Worm (Caenorhabditis elegans) whole organism, L4 larva: ENCODE measurements around the gene unc-1.

Experiments used
- F26F4.8 ChIP-seq: fragments of 200-800 bp; sonication (Bioruptor generic); conservative IDR thresholded peaks from 2 replicates; pipeline ENCODE4 v1.3.6; 2022; ENCODE audit warnings: missing genetic modification characterization, missing compliant biosample characterization
- F37D6.2 ChIP-seq: sonication (generic microtip); optimal IDR thresholded peaks from 2 replicates; lab custom pipeline; 2016; ENCODE audit warnings: mild to moderate bottlenecking, missing genetic modification characterization, missing compliant biosample characterization
- F44E2.7 ChIP-seq: fragments of 200-800 bp; sonication (Bioruptor generic); IDR thresholded peaks from 2 replicates; pipeline ENCODE4 v2.1.2; 2022; ENCODE audit warnings: missing genetic modification characterization, missing compliant biosample characterization
- F49E8.2 ChIP-seq: sonication (generic microtip); optimal IDR thresholded peaks from 2 replicates; lab custom pipeline; 2016; ENCODE audit warnings: missing compliant biosample characterization, mild to moderate bottlenecking, missing genetic modification characterization, borderline replicate concordance
- T26A8.4 ChIP-seq: fragments of 200-800 bp; sonication (Bioruptor generic); IDR thresholded peaks from 2 replicates; pipeline ENCODE4 v1.3.6; 2022; ENCODE audit warnings: missing genetic modification characterization, missing compliant biosample characterization
- Y48G9A.11 ChIP-seq: fragments of 200-800 bp; sonication (Bioruptor generic); IDR thresholded peaks from 2 replicates; pipeline ENCODE4 v1.3.6; 2022; ENCODE audit warnings: missing genetic modification reagents, missing genetic modification characterization, missing compliant biosample characterization
- Y5F2A.4 ChIP-seq: fragments of 200-800 bp; sonication (Bioruptor generic); optimal IDR thresholded peaks from 2 replicates; lab custom pipeline; 2018; ENCODE audit warnings: mild to moderate bottlenecking, missing genetic modification characterization, missing compliant biosample characterization
- aha-1 ChIP-seq: fragments of 150-350 bp; peaks from one replicate; lab custom pipeline; 2014; ENCODE audit warnings: missing biosample characterization, missing genetic modification characterization
- aly-2 ChIP-seq: sonication (generic microtip); optimal IDR thresholded peaks from 2 replicates; lab custom pipeline; 2018; ENCODE audit warnings: missing biosample characterization, missing genetic modification characterization
- attf-4 ChIP-seq: sonication (generic microtip); optimal IDR thresholded peaks from 3 replicates; lab custom pipeline; 2017; ENCODE audit warnings: missing biosample characterization, missing genetic modification characterization
- ceh-28 ChIP-seq: fragments of 150-350 bp; optimal IDR thresholded peaks from 2 replicates; lab custom pipeline; 2014; ENCODE audit warnings: missing biosample characterization, missing genetic modification reagents, missing genetic modification characterization
- ceh-32 ChIP-seq: sonication (generic microtip); optimal IDR thresholded peaks from 2 replicates; lab custom pipeline; 2016; ENCODE audit warnings: mild to moderate bottlenecking, missing genetic modification characterization, missing compliant biosample characterization; ENCODE audit not compliant: poor library complexity
- ceh-44 ChIP-seq: fragments of 200-800 bp; sonication (Bioruptor generic); IDR thresholded peaks from 2 replicates; pipeline ENCODE4 v1.3.6; 2022; ENCODE audit warnings: missing genetic modification reagents, missing genetic modification characterization, missing compliant biosample characterization
- dmd-8 ChIP-seq: fragments of 200-800 bp; sonication (Bioruptor generic); IDR thresholded peaks from 2 replicates; pipeline ENCODE4 v1.3.6; 2022; ENCODE audit warnings: missing genetic modification characterization, missing compliant biosample characterization
- dmd-9 ChIP-seq: fragments of 200-800 bp; sonication (Bioruptor generic); IDR thresholded peaks from 2 replicates; pipeline ENCODE4 v1.3.6; 2022; ENCODE audit warnings: missing genetic modification reagents, missing genetic modification characterization, missing compliant biosample characterization
- duxl-1 ChIP-seq: sonication (generic microtip); optimal IDR thresholded peaks from 2 replicates; lab custom pipeline; 2016; ENCODE audit warnings: mild to moderate bottlenecking, missing genetic modification characterization, moderate library complexity, missing compliant biosample characterization; ENCODE audit not compliant: poor library complexity
- egl-27 ChIP-seq: sonication (generic microtip); optimal IDR thresholded peaks from 3 replicates; lab custom pipeline; 2017; ENCODE audit warnings: missing biosample characterization, missing genetic modification reagents, missing genetic modification characterization
- gei-8 ChIP-seq: fragments of 200-800 bp; sonication (Bioruptor generic); optimal IDR thresholded peaks from 2 replicates; lab custom pipeline; 2018; ENCODE audit warnings: mild to moderate bottlenecking, missing genetic modification characterization, missing compliant biosample characterization
- hif-1 ChIP-seq, 2 experiments: sonication (generic microtip); optimal IDR thresholded peaks; 2 replicates each; lab custom pipeline; 2016 to 2017; ENCODE audit warnings: missing compliant biosample characterization in 2 of 2, missing genetic modification characterization in 2 of 2, missing genetic modification reagents in 2 of 2, missing genotype in 2 of 2, mild to moderate bottlenecking in 1 of 2
- hmg-1.1 ChIP-seq: fragments of 200-800 bp; sonication (Bioruptor generic); IDR thresholded peaks from 2 replicates; pipeline ENCODE4 v1.3.6; 2022; ENCODE audit warnings: missing genetic modification reagents, missing genetic modification characterization, missing compliant biosample characterization
- jun-1 ChIP-seq: fragments of 150-350 bp; optimal IDR thresholded peaks from 2 replicates; lab custom pipeline; 2014; ENCODE audit warnings: missing biosample characterization, missing genetic modification reagents, missing genetic modification characterization
- lim-7 ChIP-seq: fragments of 200-800 bp; sonication (Bioruptor generic); IDR thresholded peaks from 2 replicates; pipeline ENCODE4 v1.3.6; 2022; ENCODE audit warnings: missing genetic modification characterization, missing compliant biosample characterization
- lin-13 ChIP-seq: fragments of 150-350 bp; optimal IDR thresholded peaks from 2 replicates; lab custom pipeline; 2014; ENCODE audit warnings: missing biosample characterization, missing genetic modification reagents, missing genetic modification characterization
- lin-15B ChIP-seq: fragments of 150-350 bp; sonication (generic microtip); optimal IDR thresholded peaks from 3 replicates; lab custom pipeline; 2014; ENCODE audit warnings: missing biosample characterization, missing genetic modification characterization
- lir-3 ChIP-seq: sonication (generic microtip); optimal IDR thresholded peaks from 2 replicates; lab custom pipeline; 2016; ENCODE audit warnings: mild to moderate bottlenecking, missing genetic modification characterization, missing compliant biosample characterization
- madf-5 ChIP-seq, 2 experiments: fragments of 200-800 bp; sonication (Bioruptor generic); IDR thresholded peaks; 2 replicates each; pipeline ENCODE4 v1.3.6; 2022; ENCODE audit warnings: missing compliant biosample characterization in 2 of 2, missing genetic modification characterization in 2 of 2
- mdl-1 ChIP-seq, 2 experiments: fragments of 150-350 bp in 1 of 2; sonication (generic microtip) in 1 of 2; optimal IDR thresholded peaks; 2 replicates each; lab custom pipeline; 2014 to 2017; ENCODE audit warnings: missing biosample characterization in 2 of 2, missing genetic modification characterization in 2 of 2
- nhr-11 ChIP-seq: fragments of 150-350 bp; optimal IDR thresholded peaks from 2 replicates; lab custom pipeline; 2014; ENCODE audit warnings: missing biosample characterization, missing genetic modification characterization
- nhr-25 ChIP-seq: sonication (generic microtip); optimal IDR thresholded peaks from 2 replicates; lab custom pipeline; 2017; ENCODE audit warnings: missing genetic modification characterization, mild to moderate bottlenecking, missing compliant biosample characterization, antibody characterized with exemption, moderate library complexity, borderline replicate concordance; ENCODE audit not compliant: insufficient read depth
- nhr-28 ChIP-seq: fragments of 150-350 bp; optimal IDR thresholded peaks from 2 replicates; lab custom pipeline; 2014; ENCODE audit warnings: missing biosample characterization, missing genetic modification characterization
- nhr-48 ChIP-seq: sonication (generic microtip); optimal IDR thresholded peaks from 2 replicates; lab custom pipeline; 2016; ENCODE audit warnings: mild to moderate bottlenecking, missing genetic modification characterization, missing compliant biosample characterization
- nhr-6 ChIP-seq: fragments of 150-350 bp; optimal IDR thresholded peaks from 2 replicates; lab custom pipeline; 2014; ENCODE audit warnings: missing biosample characterization, missing genetic modification characterization
- nhr-76 ChIP-seq: fragments of 150-350 bp; optimal IDR thresholded peaks from 2 replicates; lab custom pipeline; 2014; ENCODE audit warnings: missing biosample characterization, missing genetic modification characterization
- pha-4 ChIP-seq, 2 experiments: fragments of 150-350 bp in 1 of 2; fragments of 200-800 bp in 1 of 2; sonication (Bioruptor generic) in 1 of 2; IDR thresholded peaks in 1 of 2; optimal IDR thresholded peaks in 1 of 2; 2 replicates each; pipeline versions ENCODE4 v1.3.6 to Lab custom; 2014 to 2022; ENCODE audit warnings: missing genetic modification characterization in 2 of 2, missing genetic modification reagents in 2 of 2, missing biosample characterization in 1 of 2, missing compliant biosample characterization in 1 of 2
- rbr-2 ChIP-seq: sonication (generic microtip); optimal IDR thresholded peaks from 2 replicates; lab custom pipeline; 2016; ENCODE audit warnings: missing genotype, missing genetic modification characterization, missing compliant biosample characterization
- sdz-12 ChIP-seq: fragments of 200-800 bp; sonication (Bioruptor generic); optimal IDR thresholded peaks from 2 replicates; lab custom pipeline; 2018; ENCODE audit warnings: mild to moderate bottlenecking, missing genetic modification characterization, missing compliant biosample characterization
- set-16 ChIP-seq: fragments of 200-800 bp; sonication (Bioruptor generic); IDR thresholded peaks from 2 replicates; pipeline ENCODE4 v1.3.6; 2022; ENCODE audit warnings: missing genetic modification reagents, missing genetic modification characterization, missing compliant biosample characterization
- skn-1 ChIP-seq: fragments of 150-350 bp; optimal IDR thresholded peaks from 2 replicates; lab custom pipeline; 2014; ENCODE audit warnings: missing biosample characterization, missing genetic modification characterization
- unc-62 ChIP-seq, 3 experiments: fragments of 150-350 bp in 1 of 3; sonication (generic microtip); optimal IDR thresholded peaks in 2 of 3; peaks in 1 of 3; 1 replicate in 1 of 3; 2 replicates in 2 of 3; lab custom pipeline; 2014 to 2017; ENCODE audit warnings: missing biosample characterization in 3 of 3, missing genetic modification characterization in 3 of 3, missing genetic modification reagents in 3 of 3, missing genotype in 1 of 3
- zag-1 ChIP-seq: fragments of 150-350 bp; optimal IDR thresholded peaks from 2 replicates; lab custom pipeline; 2014; ENCODE audit warnings: missing biosample characterization, missing genetic modification characterization
- zip-11 ChIP-seq: fragments of 200-800 bp; sonication (Bioruptor generic); IDR thresholded peaks from 2 replicates; pipeline ENCODE4 v1.3.6; 2022; ENCODE audit warnings: missing genetic modification characterization, missing compliant biosample characterization
- zip-2 ChIP-seq: fragments of 150-350 bp; optimal IDR thresholded peaks from 2 replicates; lab custom pipeline; 2014; ENCODE audit warnings: missing biosample characterization, missing genetic modification characterization
- ztf-7 ChIP-seq: fragments of 150-350 bp; optimal IDR thresholded peaks from 2 replicates; lab custom pipeline; 2014; ENCODE audit warnings: missing biosample characterization, missing genetic modification characterization

Gene unc-1

ce11 chrX:1035039-1035598 is 27.1 kb downstream of the unc-1 start, which contains the start of the genes stau-1 and sec-22 (continued):
- TF ChIP-seq pha-4 (GFP tag; IDR thresholded peaks at IDR 0.05; lab: Robert Waterston, UW) (no peak), pha-4 (tag; optimal IDR thresholded peaks at IDR 0.05; lab: Kevin White, UChicago) (peak; percentile 10), mdl-1 (tag; optimal IDR thresholded peaks at IDR 0.05; lab: Kevin White, UChicago) (no peak), unc-62 (GFP tag; optimal IDR thresholded peaks at IDR 0.05 in 1 of 2; lab: Kevin White, UChicago) (no peak), unc-62 (tag; optimal IDR thresholded peaks at IDR 0.05; lab: Kevin White, UChicago) (no peak), egl-27 (no peak), sdz-12 (no peak), lim-7 (GFP tag; lab: Robert Waterston, UW) (no peak), hif-1 (tag; optimal IDR thresholded peaks at IDR 0.05; lab: Kevin White, UChicago) (peak in 1 of 2 experiments; percentile 41), zip-11 (GFP tag; lab: Robert Waterston, UW) (no peak), ztf-7 (no peak), nhr-76 (tag; lab: Kevin White, UChicago) (no peak), nhr-6 (no peak), F44E2.7 (GFP tag; lab: Robert Waterston, UW) (no peak), dmd-9 (GFP tag; lab: Robert Waterston, UW) (no peak), rbr-2 (tag; lab: Kevin White, UChicago) (peak; percentile 1), ceh-44 (GFP tag; lab: Robert Waterston, UW) (no peak), ceh-28 (tag; lab: Kevin White, UChicago) (no peak), lin-15B (tag; lab: Kevin White, UChicago) (no peak), Y48G9A.11 (GFP tag; lab: Robert Waterston, UW) (no peak), Y5F2A.4 (GFP tag; lab: Kevin White, UChicago) (no peak), attf-4 (tag; lab: Kevin White, UChicago) (no peak), lir-3 (tag; lab: Kevin White, UChicago) (no peak), skn-1 (tag; lab: Kevin White, UChicago) (no peak), T26A8.4 (no peak), jun-1 (tag; lab: Kevin White, UChicago) (no peak), nhr-48 (tag; lab: Kevin White, UChicago) (no peak), lin-13 (GFP tag; lab: Kevin White, UChicago) (no peak), dmd-8 (GFP tag; lab: Robert Waterston, UW) (no peak), gei-8 (GFP tag; lab: Kevin White, UChicago) (no peak), nhr-28 (tag; lab: Kevin White, UChicago) (peak; percentile 52), duxl-1 (tag; lab: Kevin White, UChicago) (no peak), set-16 (GFP tag; lab: Robert Waterston, UW) (no peak), ceh-32 (no peak)

- TF ChIP-seq zip-2 (tag; lab: Kevin White, UChicago) (no peak), set-16 (GFP tag; lab: Robert Waterston, UW) (no peak), skn-1 (tag; lab: Kevin White, UChicago) (no peak), nhr-6 (no peak), ceh-44 (GFP tag; lab: Robert Waterston, UW) (no peak), nhr-25 (tag; lab: Kevin White, UChicago) (no peak), aha-1 (peak; percentile 94), hmg-1.1 (no peak), attf-4 (tag; lab: Kevin White, UChicago) (no peak), F26F4.8 (GFP tag; lab: Robert Waterston, UW) (no peak), zag-1 (tag; lab: Kevin White, UChicago) (no peak), F49E8.2 (tag; lab: Kevin White, UChicago) (no peak), aly-2 (tag; lab: Kevin White, UChicago) (no peak), madf-5 (GFP tag; IDR thresholded peaks at IDR 0.05; lab: Robert Waterston, UW) (no peak), F37D6.2 (tag; lab: Kevin White, UChicago) (no peak), T26A8.4 (0 out of 2 replicates have a peak, but pooled peaks have one; percentile 26), nhr-11 (tag; lab: Kevin White, UChicago) (no peak)
Observed at ce11 chrX:1030867-1031266, 31.4 kb downstream of the unc-1 start.
